Worm (Caenorhabditis elegans) whole organism, L4 larva: ENCODE results near the gene nhr-133.
A peak's percentile ranks its signal among the peaks of the same experiment; 100 is the strongest.

ENCODE experiments used
- D1046.2 ChIP-seq: fragments of 200-800 bp; sonication (Bioruptor generic); IDR thresholded peaks from 2 replicates; pipeline ENCODE4 v1.3.6; 2022; ENCODE audit warnings: missing genetic modification characterization, missing compliant biosample characterization
- F26F4.8 ChIP-seq: fragments of 200-800 bp; sonication (Bioruptor generic); conservative IDR thresholded peaks from 2 replicates; pipeline ENCODE4 v1.3.6; 2022; ENCODE audit warnings: missing genetic modification characterization, missing compliant biosample characterization
- F44E2.7 ChIP-seq: fragments of 200-800 bp; sonication (Bioruptor generic); IDR thresholded peaks from 2 replicates; pipeline ENCODE4 v2.1.2; 2022; ENCODE audit warnings: missing genetic modification characterization, missing compliant biosample characterization
- R02D3.7 ChIP-seq: fragments of 150-350 bp; sonication (generic microtip); optimal IDR thresholded peaks from 3 replicates; lab custom pipeline; 2014; ENCODE audit warnings: missing biosample characterization, missing genetic modification characterization
- T26A8.4 ChIP-seq: fragments of 200-800 bp; sonication (Bioruptor generic); IDR thresholded peaks from 2 replicates; pipeline ENCODE4 v1.3.6; 2022; ENCODE audit warnings: missing genetic modification characterization, missing compliant biosample characterization
- Y75B8A.6 ChIP-seq: fragments of 200-800 bp; sonication (Bioruptor generic); IDR thresholded peaks from 2 replicates; pipeline ENCODE4 v1.3.6; 2022; ENCODE audit warnings: missing genetic modification reagents, missing genetic modification characterization, missing compliant biosample characterization
- ama-1 ChIP-seq: fragments of 150-350 bp; optimal IDR thresholded peaks from 2 replicates; lab custom pipeline; 2014; ENCODE audit warnings: inconsistent platforms, mixed read lengths
- arid-1 ChIP-seq: fragments of 200-800 bp; sonication (Bioruptor generic); conservative IDR thresholded peaks from 2 replicates; pipeline ENCODE4 v1.3.6; 2022; ENCODE audit warnings: missing genetic modification reagents, missing genetic modification characterization, missing compliant biosample characterization
- ceh-20 ChIP-seq: fragments of 200-800 bp; sonication (Bioruptor generic); IDR thresholded peaks from 2 replicates; pipeline ENCODE4 v1.3.6; 2022; ENCODE audit warnings: missing genetic modification reagents, missing genetic modification characterization, missing compliant biosample characterization
- ceh-28 ChIP-seq: fragments of 150-350 bp; optimal IDR thresholded peaks from 2 replicates; lab custom pipeline; 2014; ENCODE audit warnings: missing biosample characterization, missing genetic modification reagents, missing genetic modification characterization
- ces-1 ChIP-seq: fragments of 150-350 bp; sonication (generic microtip); optimal IDR thresholded peaks from 4 replicates; lab custom pipeline; 2014; ENCODE audit warnings: missing biosample characterization, missing genetic modification reagents, missing genetic modification characterization
- ctbp-1 ChIP-seq: fragments of 200-800 bp; sonication (Bioruptor generic); IDR thresholded peaks from 2 replicates; pipeline ENCODE4 v1.3.6; 2022; ENCODE audit warnings: missing genetic modification reagents, missing genetic modification characterization, missing compliant biosample characterization
- daf-16 ChIP-seq, 3 experiments: sonication (generic microtip); optimal IDR thresholded peaks; 2 replicates each; lab custom pipeline; 2016 to 2017; ENCODE audit warnings: missing genetic modification characterization in 3 of 3, missing genetic modification reagents in 3 of 3, mild to moderate bottlenecking in 2 of 3, missing compliant biosample characterization in 2 of 3, missing biosample characterization in 1 of 3, moderate library complexity in 1 of 3
- daf-8 ChIP-seq: fragments of 200-800 bp; sonication (Bioruptor generic); IDR thresholded peaks from 2 replicates; pipeline ENCODE4 v1.3.6; 2022; ENCODE audit warnings: missing genetic modification characterization, missing compliant biosample characterization
- dmd-6 ChIP-seq: fragments of 200-800 bp; sonication (Bioruptor generic); IDR thresholded peaks from 2 replicates; pipeline ENCODE4 v1.3.6; 2022; ENCODE audit warnings: missing genetic modification reagents, missing genetic modification characterization, missing compliant biosample characterization
- dpl-1 ChIP-seq: fragments of 150-350 bp; optimal IDR thresholded peaks from 2 replicates; lab custom pipeline; 2014; ENCODE audit warnings: missing biosample characterization, missing genetic modification reagents, missing genetic modification characterization
- duxl-1 ChIP-seq: sonication (generic microtip); optimal IDR thresholded peaks from 2 replicates; lab custom pipeline; 2016; ENCODE audit warnings: mild to moderate bottlenecking, missing genetic modification characterization, moderate library complexity, missing compliant biosample characterization; ENCODE audit not compliant: poor library complexity
- dve-1 ChIP-seq: sonication (generic microtip); optimal IDR thresholded peaks from 2 replicates; lab custom pipeline; 2017; ENCODE audit warnings: antibody characterized with exemption, mild to moderate bottlenecking, missing genetic modification characterization, missing compliant biosample characterization; ENCODE audit not compliant: insufficient read depth
- hif-1 ChIP-seq, 2 experiments: sonication (generic microtip); optimal IDR thresholded peaks; 2 replicates each; lab custom pipeline; 2016 to 2017; ENCODE audit warnings: missing compliant biosample characterization in 2 of 2, missing genetic modification characterization in 2 of 2, missing genetic modification reagents in 2 of 2, missing genotype in 2 of 2, mild to moderate bottlenecking in 1 of 2
- hlh-11 ChIP-seq: fragments of 200-800 bp; sonication (Bioruptor generic); optimal IDR thresholded peaks from 2 replicates; lab custom pipeline; 2018; ENCODE audit warnings: mild to moderate bottlenecking, missing genetic modification characterization, missing compliant biosample characterization
- hlh-30 ChIP-seq: sonication (generic microtip); optimal IDR thresholded peaks from 2 replicates; lab custom pipeline; 2017; ENCODE audit warnings: antibody characterized with exemption, mild to moderate bottlenecking, missing genetic modification characterization, missing compliant biosample characterization; ENCODE audit not compliant: insufficient read depth
- jun-1 ChIP-seq: fragments of 150-350 bp; optimal IDR thresholded peaks from 2 replicates; lab custom pipeline; 2014; ENCODE audit warnings: missing biosample characterization, missing genetic modification reagents, missing genetic modification characterization
- lim-7 ChIP-seq: fragments of 200-800 bp; sonication (Bioruptor generic); IDR thresholded peaks from 2 replicates; pipeline ENCODE4 v1.3.6; 2022; ENCODE audit warnings: missing genetic modification characterization, missing compliant biosample characterization
- lir-3 ChIP-seq: sonication (generic microtip); optimal IDR thresholded peaks from 2 replicates; lab custom pipeline; 2016; ENCODE audit warnings: mild to moderate bottlenecking, missing genetic modification characterization, missing compliant biosample characterization
- lsy-2 ChIP-seq, 2 experiments: fragments of 150-350 bp in 1 of 2; sonication (generic microtip) in 1 of 2; optimal IDR thresholded peaks; 2 replicates each; lab custom pipeline; 2014 to 2017; ENCODE audit warnings: missing biosample characterization in 2 of 2, missing genetic modification characterization in 2 of 2
- mdt-29 ChIP-seq: fragments of 200-800 bp; sonication (Bioruptor generic); IDR thresholded peaks from 2 replicates; pipeline ENCODE4 v1.3.6; 2022; ENCODE audit warnings: missing genetic modification reagents, missing genetic modification characterization, missing compliant biosample characterization
- mep-1 ChIP-seq: fragments of 150-350 bp; sonication (generic microtip); optimal IDR thresholded peaks from 3 replicates; lab custom pipeline; 2014; ENCODE audit warnings: missing biosample characterization, missing genetic modification characterization
- mes-2 ChIP-seq: sonication (generic microtip); optimal IDR thresholded peaks from 2 replicates; lab custom pipeline; 2016; ENCODE audit warnings: missing genotype, mild to moderate bottlenecking, missing genetic modification characterization, missing compliant biosample characterization; ENCODE audit not compliant: poor library complexity, severe bottlenecking
- nhr-11 ChIP-seq: fragments of 150-350 bp; optimal IDR thresholded peaks from 2 replicates; lab custom pipeline; 2014; ENCODE audit warnings: missing biosample characterization, missing genetic modification characterization
- nhr-28 ChIP-seq: fragments of 150-350 bp; optimal IDR thresholded peaks from 2 replicates; lab custom pipeline; 2014; ENCODE audit warnings: missing biosample characterization, missing genetic modification characterization
- nhr-6 ChIP-seq: fragments of 150-350 bp; optimal IDR thresholded peaks from 2 replicates; lab custom pipeline; 2014; ENCODE audit warnings: missing biosample characterization, missing genetic modification characterization
- nhr-76 ChIP-seq: fragments of 150-350 bp; optimal IDR thresholded peaks from 2 replicates; lab custom pipeline; 2014; ENCODE audit warnings: missing biosample characterization, missing genetic modification characterization
- sdz-12 ChIP-seq: fragments of 200-800 bp; sonication (Bioruptor generic); optimal IDR thresholded peaks from 2 replicates; lab custom pipeline; 2018; ENCODE audit warnings: mild to moderate bottlenecking, missing genetic modification characterization, missing compliant biosample characterization
- snpc-4 ChIP-seq: fragments of 150-350 bp; optimal IDR thresholded peaks from 2 replicates; lab custom pipeline; 2014; ENCODE audit warnings: missing biosample characterization, missing genetic modification characterization
- tag-97 ChIP-seq: fragments of 200-800 bp; sonication (Bioruptor generic); IDR thresholded peaks from 2 replicates; pipeline ENCODE4 v1.3.6; 2022; ENCODE audit warnings: missing genetic modification characterization, missing compliant biosample characterization
- unc-39 ChIP-seq: sonication (generic microtip); optimal IDR thresholded peaks from 2 replicates; lab custom pipeline; 2017; ENCODE audit warnings: missing biosample characterization, missing genetic modification characterization
- unc-62 ChIP-seq, 3 experiments: fragments of 150-350 bp in 1 of 3; sonication (generic microtip); optimal IDR thresholded peaks in 2 of 3; peaks in 1 of 3; 1 replicate in 1 of 3; 2 replicates in 2 of 3; lab custom pipeline; 2014 to 2017; ENCODE audit warnings: missing biosample characterization in 3 of 3, missing genetic modification characterization in 3 of 3, missing genetic modification reagents in 3 of 3, missing genotype in 1 of 3
- vab-7 ChIP-seq: fragments of 200-800 bp; sonication (Bioruptor generic); IDR thresholded peaks from 2 replicates; pipeline ENCODE4 v1.3.6; 2022; ENCODE audit warnings: missing genetic modification reagents, missing genetic modification characterization, missing compliant biosample characterization
- zag-1 ChIP-seq: fragments of 150-350 bp; optimal IDR thresholded peaks from 2 replicates; lab custom pipeline; 2014; ENCODE audit warnings: missing biosample characterization, missing genetic modification characterization
- zfp-3 ChIP-seq: fragments of 200-800 bp; sonication (Bioruptor generic); conservative IDR thresholded peaks from 2 replicates; pipeline ENCODE4 v1.3.6; 2022; ENCODE audit warnings: missing genetic modification reagents, missing genetic modification characterization, missing compliant biosample characterization
- zip-11 ChIP-seq: fragments of 200-800 bp; sonication (Bioruptor generic); IDR thresholded peaks from 2 replicates; pipeline ENCODE4 v1.3.6; 2022; ENCODE audit warnings: missing genetic modification characterization, missing compliant biosample characterization
- zip-2 ChIP-seq: fragments of 150-350 bp; optimal IDR thresholded peaks from 2 replicates; lab custom pipeline; 2014; ENCODE audit warnings: missing biosample characterization, missing genetic modification characterization
- ztf-11 ChIP-seq: fragments of 150-350 bp; optimal IDR thresholded peaks from 2 replicates; lab custom pipeline; 2014; ENCODE audit warnings: missing biosample characterization, missing genetic modification characterization
- ztf-7 ChIP-seq: fragments of 150-350 bp; optimal IDR thresholded peaks from 2 replicates; lab custom pipeline; 2014; ENCODE audit warnings: missing biosample characterization, missing genetic modification characterization

Gene nhr-133

DNA sequence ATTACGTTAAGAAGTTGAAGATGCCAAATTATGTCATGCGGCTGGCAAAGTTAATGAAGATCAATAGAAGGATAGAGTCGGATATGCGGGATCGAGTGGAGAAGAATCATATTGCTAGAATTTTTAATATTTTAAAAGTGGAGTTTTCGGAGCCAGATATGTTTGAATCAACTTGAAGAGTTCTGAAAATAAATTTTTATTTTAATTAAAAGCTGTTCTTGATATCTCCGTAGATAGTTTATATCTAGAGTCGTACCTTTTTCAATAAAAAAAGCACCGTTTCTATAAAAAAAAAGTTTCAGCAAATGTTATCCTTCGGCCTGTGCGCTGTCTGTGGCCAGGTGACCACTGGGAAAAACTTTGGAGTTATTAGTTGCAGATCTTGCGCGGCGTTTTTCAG, 21.3 kb upstream of the nhr-133 start, which contains the start of gene nhr-96:
Gene nhr-96 (plus strand): TSS at position 301 of the 400 bp plus-strand sequence.
- TF ChIP-seq ama-1 (lab: Kevin White, UChicago) (no peak), hif-1 (tag; optimal IDR thresholded peaks at IDR 0.05; lab: Kevin White, UChicago) (no peak), F44E2.7 (no peak), daf-8 (GFP tag; lab: Robert Waterston, UW) (no peak), dpl-1 (GFP tag; lab: Kevin White, UChicago) (no peak), zip-11 (GFP tag; lab: Robert Waterston, UW) (no peak)

DNA sequence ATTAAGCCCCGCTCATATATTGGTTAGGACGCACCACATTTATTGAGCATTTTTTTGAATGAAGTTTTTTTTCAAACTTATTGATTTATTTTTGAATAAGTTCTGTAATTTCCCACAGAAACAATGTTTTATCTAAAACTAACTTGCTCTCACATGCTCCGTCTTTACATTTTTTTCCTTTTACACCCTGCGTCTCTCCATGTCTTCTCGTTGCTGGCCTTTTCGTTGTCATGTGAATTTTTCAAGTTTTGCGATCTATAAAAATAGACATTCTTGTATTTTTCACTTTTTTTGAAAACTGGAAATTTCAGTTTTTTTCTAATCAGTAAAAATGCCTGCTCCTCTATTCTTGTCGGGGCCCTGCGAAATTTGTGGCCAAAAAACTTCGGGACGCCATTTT, 19.0 kb upstream of the nhr-133 start, which contains the start of gene nhr-134:
Gene nhr-134 (plus strand): TSS at position 312 of the 400 bp plus-strand sequence.
- TF ChIP-seq vab-7 (GFP tag; lab: Robert Waterston, UW) = no peak
- no peak for TF ChIP-seq arid-1 (GFP tag; lab: Robert Waterston, UW)
- TF ChIP-seq nhr-76 (tag; lab: Kevin White, UChicago) = no peak
- TF ChIP-seq T26A8.4 (GFP tag; lab: Robert Waterston, UW) = no peak
- TF ChIP-seq mdt-29 = no peak
- TF ChIP-seq F26F4.8 (GFP tag; lab: Robert Waterston, UW) = no peak
- no peak for TF ChIP-seq ceh-28 (tag; lab: Kevin White, UChicago)
- TF ChIP-seq daf-16 (GFP tag; optimal IDR thresholded peaks at IDR 0.05; lab: Kevin White, UChicago) = no peak
- peak; percentile 44 for TF ChIP-seq daf-16 (tag; optimal IDR thresholded peaks at IDR 0.05; lab: Kevin White, UChicago)
- no peak for TF ChIP-seq ztf-11 (tag; lab: Kevin White, UChicago)
- TF ChIP-seq dmd-6 (GFP tag; lab: Robert Waterston, UW) = no peak
- no peak for TF ChIP-seq zip-2
- peak; percentile 6 for TF ChIP-seq mes-2 (tag; lab: Kevin White, UChicago)
- no peak for TF ChIP-seq lir-3 (tag; lab: Kevin White, UChicago)
- peak in 1 of 2 experiments; percentile 55 for TF ChIP-seq unc-62 (GFP tag; optimal IDR thresholded peaks at IDR 0.05 in 1 of 2; lab: Kevin White, UChicago)
- no peak for TF ChIP-seq unc-62 (tag; optimal IDR thresholded peaks at IDR 0.05; lab: Kevin White, UChicago)
- TF ChIP-seq mep-1 (tag; lab: Kevin White, UChicago) = no peak
- TF ChIP-seq lim-7 (GFP tag; lab: Robert Waterston, UW) = no peak
- TF ChIP-seq hlh-11 = peak; percentile 15
- no peak for TF ChIP-seq ctbp-1 (GFP tag; lab: Robert Waterston, UW)
- TF ChIP-seq zfp-3 (GFP tag; lab: Robert Waterston, UW) = no peak
- TF ChIP-seq hif-1 (tag; optimal IDR thresholded peaks at IDR 0.05; lab: Kevin White, UChicago) = no peak
- peak; percentile 44 for TF ChIP-seq dve-1
- no peak for TF ChIP-seq ztf-7
- TF ChIP-seq jun-1 (tag; lab: Kevin White, UChicago) = no peak
- TF ChIP-seq nhr-6 (tag; lab: Kevin White, UChicago) = no peak
- TF ChIP-seq ceh-20 (GFP tag; lab: Robert Waterston, UW) = no peak
- TF ChIP-seq sdz-12 (GFP tag; lab: Kevin White, UChicago) = no peak
- TF ChIP-seq D1046.2 = no peak
- peak; percentile 30 for TF ChIP-seq nhr-28
- TF ChIP-seq R02D3.7 = no peak
- no peak for TF ChIP-seq unc-39 (tag; lab: Kevin White, UChicago)
- peak in 1 of 2 experiments; percentile 3 for TF ChIP-seq lsy-2 (tag; optimal IDR thresholded peaks at IDR 0.05; lab: Kevin White, UChicago)
- no peak for TF ChIP-seq Y75B8A.6
- peak; percentile 87 for TF ChIP-seq hlh-30 (tag; lab: Kevin White, UChicago)
- TF ChIP-seq zag-1 = no peak

DNA sequence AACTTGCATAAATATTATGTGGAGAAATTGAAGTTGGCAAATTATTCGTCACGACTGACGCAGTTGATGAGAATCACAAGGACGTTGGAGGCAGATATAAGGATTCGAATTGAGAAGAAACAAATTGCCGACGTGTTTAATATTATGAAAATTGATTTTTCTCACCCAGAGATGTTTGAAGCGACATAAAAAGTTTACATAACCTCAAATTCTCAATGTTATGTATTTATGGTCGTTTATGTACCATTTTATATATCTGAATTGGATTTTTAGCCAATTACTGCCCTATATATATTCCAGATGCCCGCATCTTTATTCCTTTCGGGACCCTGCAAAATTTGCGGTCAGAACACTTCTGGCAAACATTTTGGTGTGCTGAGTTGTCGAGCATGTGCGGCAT, 16.9 kb upstream of the nhr-133 start, which contains the start of gene nhr-126:
Gene nhr-126 (plus strand): TSS at position 301 of the 400 bp plus-strand sequence.
- TF ChIP-seq snpc-4 (tag; lab: Kevin White, UChicago) = no peak
- TF ChIP-seq ces-1 (GFP tag; lab: Kevin White, UChicago) = no peak
- no peak for TF ChIP-seq dpl-1 (GFP tag; lab: Kevin White, UChicago)
- no peak for TF ChIP-seq tag-97 (GFP tag; lab: Robert Waterston, UW)
- no peak for TF ChIP-seq zip-11 (GFP tag; lab: Robert Waterston, UW)
- TF ChIP-seq nhr-11 (tag; lab: Kevin White, UChicago) = no peak
- no peak for TF ChIP-seq sdz-12 (GFP tag; lab: Kevin White, UChicago)
- no peak for TF ChIP-seq duxl-1 (tag; lab: Kevin White, UChicago)
